Fruit fly (Drosophila melanogaster) whole organism, embryonic: ENCODE data around the gene CG34268.
A peak's percentile ranks its signal among the peaks of the same experiment; 100 is the strongest.

Experiments
- Awh ChIP-seq: fragments of 200-800 bp; sonication (Bioruptor generic); IDR thresholded peaks from 2 replicates; pipeline ENCODE4, ENCODE4 v1.3.6; 2022; ENCODE audit warnings: missing biosample characterization, missing genetic modification characterization
- CG10543 ChIP-seq: fragments of 200-800 bp; sonication (Bioruptor generic); optimal IDR thresholded peaks from 3 replicates; lab custom pipeline; 2017; ENCODE audit warnings: missing biosample characterization, mild to moderate bottlenecking, missing genetic modification characterization, moderate library complexity
- CG10979 ChIP-seq: fragments of 200-800 bp; sonication (Bioruptor generic); optimal IDR thresholded peaks from 2 replicates; lab custom pipeline; 2018; ENCODE audit warnings: missing biosample characterization, mild to moderate bottlenecking, missing genetic modification characterization, moderate library complexity
- CG11456 ChIP-seq: fragments of 200-800 bp; sonication (Bioruptor generic); IDR thresholded peaks from 3 replicates; pipeline ENCODE4 v1.3.6; 2022; ENCODE audit warnings: missing biosample characterization, missing genetic modification characterization
- CG15073 ChIP-seq: fragments of 200-800 bp; sonication (Bioruptor generic); optimal IDR thresholded peaks from 2 replicates; lab custom pipeline; 2016; ENCODE audit warnings: missing biosample characterization, missing genetic modification characterization
- CG1602 ChIP-seq: fragments of 200-800 bp; sonication (Bioruptor generic); optimal IDR thresholded peaks from 3 replicates; lab custom pipeline; 2016; ENCODE audit warnings: missing biosample characterization, missing genetic modification characterization
- CG16779 ChIP-seq: fragments of 200-800 bp; sonication (Bioruptor generic); IDR thresholded peaks from 2 replicates; pipeline ENCODE4 v1.3.6; 2022; ENCODE audit warnings: missing biosample characterization, missing genetic modification characterization
- CG17361 ChIP-seq: fragments of 200-800 bp; sonication (Bioruptor generic); IDR thresholded peaks from 3 replicates; pipeline ENCODE4 v1.3.6; 2022; ENCODE audit warnings: missing biosample characterization, missing genetic modification characterization
- CG2116 ChIP-seq: fragments of 200-800 bp; sonication (Bioruptor generic); optimal IDR thresholded peaks from 3 replicates; lab custom pipeline; 2018; ENCODE audit warnings: missing biosample characterization, mild to moderate bottlenecking, missing genetic modification characterization
- CG2202 ChIP-seq: fragments of 200-800 bp; sonication (Bioruptor generic); optimal IDR thresholded peaks from 2 replicates; lab custom pipeline; 2018; ENCODE audit warnings: missing biosample characterization, mild to moderate bottlenecking, missing genetic modification characterization
- CG32532 ChIP-seq: fragments of 200-800 bp; sonication (Bioruptor generic); IDR thresholded peaks from 2 replicates; pipeline ENCODE4 v1.3.6; 2022; ENCODE audit warnings: missing biosample characterization, missing genetic modification characterization
- CG5180 ChIP-seq: fragments of 200-800 bp; sonication (Bioruptor generic); optimal IDR thresholded peaks from 3 replicates; lab custom pipeline; 2017; ENCODE audit warnings: missing biosample characterization, missing genetic modification characterization, mild to moderate bottlenecking, moderate library complexity, missing genetic modification reagents
- CG6689 ChIP-seq: fragments of 200-800 bp; sonication (Bioruptor generic); IDR thresholded peaks from 2 replicates; pipeline ENCODE4 v1.3.6; 2022; ENCODE audit warnings: missing biosample characterization, missing genetic modification characterization
- CG6765 ChIP-seq: fragments of 200-800 bp; sonication (Bioruptor generic); optimal IDR thresholded peaks from 3 replicates; lab custom pipeline; 2017; ENCODE audit warnings: missing biosample characterization, mild to moderate bottlenecking, missing genetic modification characterization
- CG8290 ChIP-seq, 3 experiments: fragments of 200-800 bp; sonication (Bioruptor generic); optimal IDR thresholded peaks; 2 replicates each; lab custom pipeline; 2016 to 2019; ENCODE audit warnings: missing biosample characterization in 3 of 3, missing genetic modification characterization in 3 of 3, mild to moderate bottlenecking in 2 of 3, moderate library complexity in 1 of 3
- CG9727 ChIP-seq: fragments of 200-800 bp; sonication (Bioruptor generic); optimal IDR thresholded peaks from 3 replicates; lab custom pipeline; 2017; ENCODE audit warnings: missing biosample characterization, mild to moderate bottlenecking, missing genetic modification characterization
- Doc3 ChIP-seq: fragments of 200-800 bp; sonication (Bioruptor generic); IDR thresholded peaks from 3 replicates; pipeline ENCODE4 v1.3.6; 2022; ENCODE audit warnings: missing biosample characterization, missing genetic modification characterization; ENCODE audit not compliant: partially characterized antibody
- Eip74EF ChIP-seq, 2 experiments: fragments of 200-800 bp in 1 of 2; fragments of >200 bp in 1 of 2; sonication (Bioruptor generic) in 1 of 2; optimal IDR thresholded peaks; 2 replicates each; lab custom pipeline; 2017 to 2019; ENCODE audit warnings: missing biosample characterization in 2 of 2, missing genetic modification characterization in 2 of 2, mild to moderate bottlenecking in 1 of 2, moderate library complexity in 1 of 2
- Fer3 ChIP-seq: fragments of 200-800 bp; sonication (Bioruptor generic); optimal IDR thresholded peaks from 2 replicates; lab custom pipeline; 2018; ENCODE audit warnings: missing biosample characterization, mild to moderate bottlenecking, missing genetic modification characterization, moderate library complexity
- GATAe ChIP-seq: fragments of 200-800 bp; sonication (Bioruptor generic); conservative IDR thresholded peaks from 2 replicates; pipeline ENCODE4 v1.3.6; 2022; ENCODE audit warnings: missing biosample characterization, missing genetic modification characterization
- H2.0 ChIP-seq: fragments of 200-800 bp; sonication (Bioruptor generic); IDR thresholded peaks from 2 replicates; pipeline ENCODE4 v1.3.6; 2022; ENCODE audit warnings: missing biosample characterization, missing genetic modification characterization
- Hsf ChIP-seq: fragments of 200-800 bp; sonication (Bioruptor generic); optimal IDR thresholded peaks from 3 replicates; lab custom pipeline; 2016; ENCODE audit warnings: missing biosample characterization, missing genetic modification characterization
- Med ChIP-seq: fragments of 200-800 bp; sonication (Bioruptor generic); peaks from one replicate; lab custom pipeline; 2016; ENCODE audit warnings: missing biosample characterization, missing genetic modification characterization, mild to moderate bottlenecking, inconsistent platforms, moderate library complexity
- NFAT ChIP-seq: fragments of 200-800 bp; sonication (Bioruptor generic); IDR thresholded peaks from 2 replicates; pipeline ENCODE4 v1.3.6; 2022; ENCODE audit warnings: missing biosample characterization, missing genetic modification characterization
- Nf-YC ChIP-seq: fragments of 200-800 bp; optimal IDR thresholded peaks from 3 replicates; lab custom pipeline; 2019; ENCODE audit warnings: missing biosample characterization, mild to moderate bottlenecking, missing genetic modification characterization, moderate library complexity
- Scr ChIP-seq: fragments of 200-800 bp; sonication (Bioruptor generic); IDR thresholded peaks from 2 replicates; pipeline ENCODE4 v1.3.6; 2022; ENCODE audit warnings: missing biosample characterization, missing genetic modification characterization; ENCODE audit not compliant: partially characterized antibody
- Sox102F ChIP-seq: fragments of 200-800 bp; sonication (Bioruptor generic); optimal IDR thresholded peaks from 2 replicates; lab custom pipeline; 2018; ENCODE audit warnings: missing biosample characterization, mild to moderate bottlenecking, missing genetic modification characterization, moderate library complexity
- Sry-δ ChIP-seq: fragments of 200-800 bp; sonication (Bioruptor generic); optimal IDR thresholded peaks from 2 replicates; lab custom pipeline; 2016; ENCODE audit warnings: missing biosample characterization, missing genetic modification characterization
- Trl ChIP-seq, 3 experiments: fragments of >200 bp in 2 of 3; fragments of 200-800 bp in 1 of 3; sonication (Bioruptor generic) in 1 of 3; optimal IDR thresholded peaks; 2 replicates in 1 of 3; 3 replicates in 2 of 3; lab custom pipeline; 2016 to 2017; ENCODE audit warnings: missing biosample characterization in 1 of 3, missing genetic modification characterization in 1 of 3
- abd-A ChIP-seq: fragments of 200-800 bp; sonication (Bioruptor generic); optimal IDR thresholded peaks from 3 replicates; lab custom pipeline; 2019; ENCODE audit warnings: missing biosample characterization, mild to moderate bottlenecking, missing genetic modification characterization, moderate library complexity
- aop ChIP-seq: fragments of 200-800 bp; sonication (Bioruptor generic); IDR thresholded peaks from 2 replicates; pipeline ENCODE4 v1.3.6; 2022; ENCODE audit warnings: missing biosample characterization, missing genetic modification characterization
- ci ChIP-seq: fragments of 200-800 bp; sonication (Bioruptor generic); IDR thresholded peaks from 3 replicates; pipeline ENCODE4 v1.3.6; 2022; ENCODE audit warnings: missing biosample characterization, missing genetic modification characterization
- cwo ChIP-seq: fragments of 200-800 bp; sonication (Bioruptor generic); optimal IDR thresholded peaks from 3 replicates; lab custom pipeline; 2017; ENCODE audit warnings: missing biosample characterization, missing genetic modification characterization, mild to moderate bottlenecking, moderate library complexity, missing genetic modification reagents
- fd102C ChIP-seq: fragments of 200-800 bp; sonication (Bioruptor generic); optimal IDR thresholded peaks from 2 replicates; lab custom pipeline; 2018; ENCODE audit warnings: missing biosample characterization, mild to moderate bottlenecking, missing genetic modification characterization, moderate library complexity
- gem ChIP-seq: fragments of 200-800 bp; sonication (Bioruptor generic); optimal IDR thresholded peaks from 2 replicates; lab custom pipeline; 2019; ENCODE audit warnings: missing biosample characterization, mild to moderate bottlenecking, missing genetic modification characterization, moderate library complexity
- lbe ChIP-seq: fragments of 200-800 bp; sonication (Bioruptor generic); optimal IDR thresholded peaks from 2 replicates; lab custom pipeline; 2016; ENCODE audit warnings: missing biosample characterization, mild to moderate bottlenecking, missing genetic modification characterization
- lilli ChIP-seq: fragments of 200-800 bp; sonication (Bioruptor generic); optimal IDR thresholded peaks from 3 replicates; lab custom pipeline; 2016; ENCODE audit warnings: missing biosample characterization, missing genetic modification characterization
- nom ChIP-seq: fragments of 200-800 bp; sonication (Bioruptor generic); optimal IDR thresholded peaks from 2 replicates; lab custom pipeline; 2017; ENCODE audit warnings: missing biosample characterization, missing genetic modification characterization, mild to moderate bottlenecking, moderate library complexity, missing genetic modification reagents
- sd ChIP-seq: fragments of 200-800 bp; sonication (Bioruptor generic); optimal IDR thresholded peaks from 3 replicates; lab custom pipeline; 2018; ENCODE audit warnings: missing biosample characterization, mild to moderate bottlenecking, missing genetic modification characterization, moderate library complexity
- sens ChIP-seq: fragments of 200-800 bp; sonication (Bioruptor generic); peaks from one replicate; lab custom pipeline; 2016; ENCODE audit warnings: missing biosample characterization, missing genetic modification characterization
- sr ChIP-seq: fragments of 200-800 bp; sonication (Bioruptor generic); IDR thresholded peaks from 3 replicates; pipeline ENCODE4 v1.3.6; 2022; ENCODE audit warnings: missing biosample characterization, missing genetic modification characterization
- sug ChIP-seq: fragments of 200-800 bp; optimal IDR thresholded peaks from 2 replicates; lab custom pipeline; 2019; ENCODE audit warnings: missing biosample characterization, mild to moderate bottlenecking, missing genetic modification characterization, moderate library complexity
- tio ChIP-seq: fragments of 200-800 bp; sonication (Bioruptor generic); optimal IDR thresholded peaks from 2 replicates; lab custom pipeline; 2017; ENCODE audit warnings: missing biosample characterization, missing genetic modification characterization, inconsistent platforms
- twi ChIP-seq: fragments of 200-800 bp; optimal IDR thresholded peaks from 2 replicates; lab custom pipeline; 2019; ENCODE audit warnings: missing biosample characterization, mild to moderate bottlenecking, missing genetic modification characterization, moderate library complexity
- vnd ChIP-seq: fragments of 200-800 bp; sonication (Bioruptor generic); IDR thresholded peaks from 3 replicates; pipeline ENCODE4 v1.3.6; 2022; ENCODE audit warnings: missing biosample characterization, missing genetic modification characterization; ENCODE audit not compliant: partially characterized antibody
- vvl ChIP-seq: fragments of 200-800 bp; sonication (Bioruptor generic); IDR thresholded peaks from 2 replicates; pipeline ENCODE4 v1.3.6; 2022; ENCODE audit warnings: missing biosample characterization, missing genetic modification characterization

Gene CG34268

DNA sequence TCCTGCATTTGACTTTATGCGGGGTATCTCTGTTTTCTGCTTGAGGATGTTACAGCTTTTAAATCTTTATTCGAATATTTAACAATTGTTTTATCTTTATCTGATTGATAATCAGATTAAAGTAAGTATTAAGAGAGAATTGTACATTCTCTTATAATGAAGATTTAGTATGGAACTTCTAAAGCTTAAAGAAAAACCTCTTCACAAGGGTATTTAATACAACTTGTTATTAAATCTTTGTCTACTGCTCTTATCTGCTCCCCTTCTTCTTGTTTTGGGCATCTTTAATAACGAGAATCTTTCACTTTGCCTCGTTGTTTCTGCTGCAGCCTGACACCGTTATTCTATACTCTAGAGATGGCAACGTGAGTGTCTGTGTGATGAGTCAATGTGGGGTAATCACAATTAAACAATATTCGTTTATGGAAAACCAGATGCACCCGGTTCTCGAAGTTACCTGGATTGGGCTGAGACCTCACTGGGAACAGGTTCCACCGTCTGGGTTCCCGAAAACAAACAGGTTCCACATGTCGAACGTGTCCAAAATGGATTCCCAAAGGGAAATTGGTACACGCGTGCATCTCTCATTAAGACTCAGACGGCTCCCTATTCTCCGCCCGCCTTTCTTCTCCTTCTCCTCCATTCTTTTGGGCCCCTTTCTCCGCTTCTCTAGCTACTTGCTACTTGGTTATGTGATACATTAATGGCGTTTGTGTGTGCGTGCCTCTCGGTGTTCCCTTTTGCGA, 49.5 kb downstream of the CG34268 start (continued):
- TF ChIP-seq CG17361 (GFP tag; lab: Robert Waterston, UW) (no peak), lilli (GFP tag; lab: Kevin White, UChicago) (no peak), aop (no peak), Doc3 (GFP tag; lab: Robert Waterston, UW) (0 out of 3 replicates have a peak, but pooled peaks have one; percentile 43), lbe (GFP tag; lab: Kevin White, UChicago) (peak; percentile 30), vnd (GFP tag; lab: Robert Waterston, UW) (0 out of 3 replicates have a peak, but pooled peaks have one; percentile 42), CG5180 (GFP tag; lab: Kevin White, UChicago) (no peak), fd102C (no peak), sens (peak; percentile 81), Scr (GFP tag; lab: Robert Waterston, UW) (peak; percentile 42; the same call in 1 of the 2 replicates), ci (GFP tag; lab: Robert Waterston, UW) (0 out of 3 replicates have a peak, but pooled peaks have one; percentile 42), Med (GFP tag; lab: Kevin White, UChicago) (peak; percentile 71), CG11456 (GFP tag; lab: Robert Waterston, UW) (0 out of 3 replicates have a peak, but pooled peaks have one; percentile 28), Eip74EF (GFP tag; optimal IDR thresholded peaks at IDR 0.05; lab: Kevin White, UChicago) (no peak), abd-A (tag; lab: Kevin White, UChicago) (peak; percentile 50), Hsf (no peak), CG6689 (GFP tag; lab: Robert Waterston, UW) (no peak), gem (tag; lab: Kevin White, UChicago) (no peak), CG10979 (no peak), Sry-δ (peak; percentile 43), CG32532 (no peak), Awh (GFP tag; lab: Robert Waterston, UW) (no peak), vvl (GFP tag; lab: Robert Waterston, UW) (0 out of 2 replicates have a peak, but pooled peaks have one; percentile 15), CG9727 (no peak), Fer3 (tag; lab: Kevin White, UChicago) (no peak), GATAe (no peak), Sox102F (GFP tag; lab: Kevin White, UChicago) (no peak), CG15073 (no peak), CG2116 (GFP tag; lab: Kevin White, UChicago) (no peak), CG1602 (GFP tag; lab: Kevin White, UChicago) (no peak), twi (no peak)

DNA sequence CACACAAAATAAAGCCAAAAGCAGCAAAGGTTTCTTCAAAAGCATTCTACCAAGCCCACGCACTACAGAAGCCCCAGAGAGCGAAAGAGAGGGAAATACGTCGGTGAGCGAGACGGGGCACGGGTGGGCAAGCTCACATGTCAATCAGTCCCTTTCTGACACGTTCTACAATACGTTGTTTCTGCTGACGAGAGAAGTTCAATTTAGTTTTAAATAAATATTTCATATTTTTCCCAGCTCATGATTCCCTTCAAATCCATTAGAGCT, 50.0 kb downstream of the CG34268 start:
- TF ChIP-seq CG32532, result 0 out of 2 replicates have a peak, but pooled peaks have one; percentile 17
- TF ChIP-seq cwo (GFP tag; lab: Kevin White, UChicago), result peak; percentile 13
- TF ChIP-seq CG10543 (GFP tag; lab: Kevin White, UChicago), result peak; percentile 35
- TF ChIP-seq sr, result peak; percentile 88
- no peak for TF ChIP-seq tio (GFP tag; lab: Kevin White, UChicago)
- 0 out of 2 replicates have a peak, but pooled peaks have one; percentile 11 for TF ChIP-seq H2.0 (GFP tag; lab: Robert Waterston, UW)
- peak; percentile 27 for TF ChIP-seq nom (GFP tag; lab: Kevin White, UChicago)
- TF ChIP-seq Trl (optimal IDR thresholded peaks at IDR 0.05; lab: Kevin White, UChicago), result peak in 1 of 2 experiments; percentile 8
- no peak for TF ChIP-seq Trl (GFP tag; optimal IDR thresholded peaks at IDR 0.05; lab: Kevin White, UChicago)
- TF ChIP-seq sd (tag; lab: Kevin White, UChicago), result peak; percentile 63
- no peak for TF ChIP-seq CG16779
- TF ChIP-seq CG2202, result no peak
- TF ChIP-seq sug, result peak; percentile 18
- no peak for TF ChIP-seq CG8290 (GFP tag; optimal IDR thresholded peaks at IDR 0.05; lab: Kevin White, UChicago)
- peak in 1 of 2 experiments; percentile 5 for TF ChIP-seq CG8290 (tag; optimal IDR thresholded peaks at IDR 0.05; lab: Kevin White, UChicago)
- TF ChIP-seq CG6765, result no peak
- peak; percentile 2 for TF ChIP-seq Nf-YC (tag; lab: Kevin White, UChicago)
- peak; percentile 12; the same call in 1 of the 2 replicates for TF ChIP-seq NFAT (GFP tag; lab: Robert Waterston, UW)
